Fruit fly (Drosophila melanogaster): ENCODE results near the gene CG13044.

CG13044 gene

DNA sequence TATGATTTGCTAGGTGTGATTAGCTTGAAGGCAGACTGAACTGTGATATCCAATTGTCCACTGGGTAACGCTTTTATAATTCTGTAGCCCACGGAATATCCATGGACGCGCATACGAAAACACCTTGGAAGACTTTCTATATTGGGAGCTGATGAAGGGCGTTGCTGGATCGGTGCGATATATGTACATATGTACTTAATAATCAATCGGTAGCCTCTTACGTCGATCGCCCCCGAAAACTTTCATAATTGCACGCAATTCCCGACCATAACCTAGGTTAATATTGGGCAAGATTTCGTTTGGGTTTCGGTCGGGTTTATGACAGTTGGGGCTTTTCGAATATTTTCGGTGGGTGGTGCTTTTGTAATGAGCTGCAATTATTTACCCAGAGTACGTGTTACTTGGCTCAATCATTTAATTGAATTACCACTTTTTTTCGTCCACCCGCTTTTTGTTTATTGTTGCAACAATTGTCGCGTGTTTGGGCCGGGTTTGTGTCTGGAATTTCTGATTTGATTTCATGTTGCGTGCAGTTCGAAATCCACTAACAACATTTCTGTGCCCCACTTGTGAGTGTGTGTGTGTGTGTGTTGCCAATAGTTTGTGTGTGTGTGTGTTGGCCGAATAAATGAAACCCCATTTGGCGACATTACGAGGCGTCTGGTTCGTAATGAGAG is 21.0 kb downstream of the CG13044 start, which contains the start of gene CG13049:
Gene CG13049, minus strand, starts transcription at position 51 of the 677 bp plus-strand sequence.
- TF ChIP-seq ss (GFP tag; optimal IDR thresholded peaks at IDR 0.05) (peak in 1 of 2 experiments; percentile 62), CG31627 (GFP tag; optimal IDR thresholded peaks at IDR 0.05) (no peak)

DNA sequence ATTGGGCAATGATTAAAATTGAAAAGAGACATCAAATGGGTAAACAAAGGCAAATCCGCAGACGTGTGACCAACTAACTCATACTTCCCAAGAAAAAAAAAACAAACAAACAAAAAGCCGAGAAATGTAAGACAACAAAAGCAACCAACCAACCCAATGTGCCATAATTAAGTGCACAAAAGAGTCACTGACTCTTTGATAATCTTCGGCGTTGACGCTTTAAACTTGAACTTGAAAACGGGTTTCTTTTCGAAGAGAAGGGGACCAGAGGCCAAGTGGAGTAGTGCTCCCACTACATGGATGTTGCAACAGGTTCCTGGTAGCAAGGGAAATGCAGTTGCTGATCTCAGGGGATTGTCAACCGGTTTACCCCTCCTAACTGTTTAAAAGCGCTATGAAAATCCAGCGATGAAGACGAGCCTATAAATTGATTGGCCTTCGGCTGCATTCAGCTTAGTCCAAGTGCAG is 23.0 kb downstream of the CG13044 start, which contains the start of gene CG13064:
Gene CG13064, plus strand, starts transcription at position 418 of the 468 bp plus-strand sequence.
- TF ChIP-seq salr (GFP tag; optimal IDR thresholded peaks at IDR 0.05) (no peak), Eip78C (GFP tag) (peak; percentile 53), dsx (GFP tag; optimal IDR thresholded peaks at IDR 0.05; ENCODE audit: poor library complexity, severe bottlenecking) (peak; percentile 55), Eip75B (GFP tag; optimal IDR thresholded peaks at IDR 0.05) (peak; percentile 47), CG6792 (GFP tag; optimal IDR thresholded peaks at IDR 0.05) (no peak), Met (GFP tag; optimal IDR thresholded peaks at IDR 0.05) (no peak), CG6163 (GFP tag; IDR thresholded peaks at IDR 0.05) (no peak), ss (GFP tag; optimal IDR thresholded peaks at IDR 0.05) (peak in 1 of 2 experiments; percentile 63), Lpt (GFP tag; optimal IDR thresholded peaks at IDR 0.05) (peak; percentile 8), CG31627 (GFP tag; optimal IDR thresholded peaks at IDR 0.05) (no peak), esn (GFP tag; optimal IDR thresholded peaks at IDR 0.05) (no peak), Hr39 (GFP tag; optimal IDR thresholded peaks at IDR 0.05) (no peak), fkh (GFP tag; optimal IDR thresholded peaks at IDR 0.05) (no peak), CG10631 (GFP tag; optimal IDR thresholded peaks at IDR 0.05) (no peak), cyc (GFP tag; optimal IDR thresholded peaks at IDR 0.05) (no peak), Sox102F (GFP tag; optimal IDR thresholded peaks at IDR 0.05) (peak; percentile 19), CG11294 (GFP tag; IDR thresholded peaks at IDR 0.05) (no peak)

DNA sequence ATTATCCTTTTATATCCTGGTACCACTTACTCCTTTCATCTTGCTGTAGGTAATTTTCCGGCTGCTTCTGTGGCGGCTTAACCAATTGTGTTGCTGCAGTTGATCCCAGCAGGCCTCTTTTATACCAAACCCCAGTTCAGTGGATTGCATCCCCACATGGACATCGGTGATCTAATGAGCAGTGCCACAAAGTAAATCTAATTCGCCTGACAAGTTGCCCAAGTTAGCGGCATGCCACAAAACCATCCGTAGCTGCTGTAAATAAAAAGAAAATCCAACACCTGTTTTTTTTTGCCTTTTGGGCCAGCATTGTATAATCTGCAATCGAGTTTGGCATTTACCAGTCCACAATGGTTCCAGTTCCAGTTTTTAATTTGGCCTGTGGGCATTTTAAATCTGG is 23.8 kb downstream of the CG13044 start, which contains the start of gene CG13050:
Gene CG13050, minus strand, starts transcription at position 101 of the 400 bp plus-strand sequence.
- no peak for TF ChIP-seq pdm3 (GFP tag; optimal IDR thresholded peaks at IDR 0.05)
- TF ChIP-seq Gug (GFP tag; IDR thresholded peaks at IDR 0.05), result no peak
- no peak for TF ChIP-seq net (GFP tag; optimal IDR thresholded peaks at IDR 0.05)
- TF ChIP-seq CG11902 (GFP tag; optimal IDR thresholded peaks at IDR 0.05), result no peak
- no peak for TF ChIP-seq Blimp-1 (GFP tag; optimal IDR thresholded peaks at IDR 0.05)
- no peak for TF ChIP-seq CG11294 (GFP tag; IDR thresholded peaks at IDR 0.05)
- TF ChIP-seq Ets96B (tag; optimal IDR thresholded peaks at IDR 0.05), result no peak
- TF ChIP-seq CG6854 (GFP tag; optimal IDR thresholded peaks at IDR 0.05), result no peak
- TF ChIP-seq OdsH (GFP tag; optimal IDR thresholded peaks at IDR 0.05), result no peak
- no peak for TF ChIP-seq Ets21C (GFP tag; optimal IDR thresholded peaks at IDR 0.05)
- TF ChIP-seq cyc (GFP tag; optimal IDR thresholded peaks at IDR 0.05), result no peak
- no peak for TF ChIP-seq dac (GFP tag; optimal IDR thresholded peaks at IDR 0.05)
- no peak for TF ChIP-seq CG34406 (GFP tag; optimal IDR thresholded peaks at IDR 0.05)
- no peak for TF ChIP-seq Smox (GFP tag; optimal IDR thresholded peaks at IDR 0.05)
- TF ChIP-seq CG4318 (GFP tag; optimal IDR thresholded peaks at IDR 0.05), result no peak
- no peak for TF ChIP-seq CG15336 (GFP tag; IDR thresholded peaks at IDR 0.05)
- no peak for TF ChIP-seq Hr4 (GFP tag; optimal IDR thresholded peaks at IDR 0.05)
- no peak for TF ChIP-seq CG6163 (GFP tag; IDR thresholded peaks at IDR 0.05)
- no peak for TF ChIP-seq ss (GFP tag; optimal IDR thresholded peaks at IDR 0.05)

DNA sequence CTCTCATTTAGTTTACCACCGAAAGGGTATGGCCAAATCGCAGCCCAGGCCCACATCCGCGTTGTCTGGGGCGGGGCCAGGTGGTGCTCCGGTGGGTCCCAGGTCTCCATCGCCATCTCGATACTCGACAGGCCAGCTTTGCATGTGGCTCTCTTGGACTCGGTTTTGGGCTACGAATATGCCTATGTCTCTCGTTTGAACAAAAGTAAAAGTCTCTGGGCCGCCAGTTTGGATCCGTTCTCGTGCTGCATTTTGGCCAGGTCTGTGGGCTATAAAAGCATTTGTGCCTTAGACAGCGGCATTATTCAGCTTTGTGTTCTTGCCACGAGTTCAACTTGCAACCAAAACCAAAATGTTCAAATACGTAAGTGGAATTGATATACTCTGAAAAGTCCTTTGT is 25.8 kb downstream of the CG13044 start, which contains the start of gene CG13065:
Gene CG13065, plus strand, starts transcription at position 301 of the 400 bp plus-strand sequence.
- TF ChIP-seq CG8119 (GFP tag; IDR thresholded peaks at IDR 0.05), result no peak
- no peak for TF ChIP-seq CG4318 (GFP tag; optimal IDR thresholded peaks at IDR 0.05)
- TF ChIP-seq vri (GFP tag; optimal IDR thresholded peaks at IDR 0.05), result no peak
- no peak for TF ChIP-seq dsx (GFP tag; optimal IDR thresholded peaks at IDR 0.05; ENCODE audit: poor library complexity, severe bottlenecking)
- no peak for TF ChIP-seq Hr38 (GFP tag; optimal IDR thresholded peaks at IDR 0.05)
- TF ChIP-seq spab (GFP tag; optimal IDR thresholded peaks at IDR 0.05), result no peak
- TF ChIP-seq CG6854 (GFP tag; optimal IDR thresholded peaks at IDR 0.05), result no peak
- no peak for TF ChIP-seq CG31627 (GFP tag; optimal IDR thresholded peaks at IDR 0.05)

Measured in whole organism, prepupa.